Worm (Caenorhabditis elegans) whole organism, mixed stage, embryonic: ENCODE measurements around the gene Y45G5AM.9.

Source experiments
- ces-1 ChIP-seq: fragments of 150-350 bp; optimal IDR thresholded peaks from 2 replicates; lab custom pipeline; 2014; ENCODE audit warnings: missing biosample characterization, missing genetic modification reagents, missing genetic modification characterization
- elt-1 ChIP-seq: sonication (generic microtip); optimal IDR thresholded peaks from 2 replicates; lab custom pipeline; 2017; ENCODE audit warnings: missing genetic modification characterization, mild to moderate bottlenecking, missing compliant biosample characterization, antibody characterized with exemption, moderate library complexity, borderline replicate concordance; ENCODE audit not compliant: insufficient read depth
- elt-3 ChIP-seq: fragments of 150-350 bp; optimal IDR thresholded peaks from 2 replicates; lab custom pipeline; 2014; ENCODE audit warnings: missing biosample characterization, missing genetic modification characterization
- lin-13 ChIP-seq: fragments of 150-350 bp; optimal IDR thresholded peaks from 2 replicates; lab custom pipeline; 2014; ENCODE audit warnings: missing biosample characterization, missing genetic modification characterization
- mab-5 ChIP-seq: fragments of 150-350 bp; optimal IDR thresholded peaks from 2 replicates; lab custom pipeline; 2014; ENCODE audit warnings: missing biosample characterization, missing genetic modification characterization
- mep-1 ChIP-seq: fragments of 150-350 bp; optimal IDR thresholded peaks from 2 replicates; lab custom pipeline; 2017; ENCODE audit warnings: missing biosample characterization, missing genetic modification reagents, missing genetic modification characterization, inconsistent platforms
- nhr-12 ChIP-seq: fragments of 150-350 bp; optimal IDR thresholded peaks from 2 replicates; lab custom pipeline; 2014; ENCODE audit warnings: missing biosample characterization, missing genetic modification characterization
- snpc-4 ChIP-seq: fragments of 150-350 bp; optimal IDR thresholded peaks from 2 replicates; lab custom pipeline; 2014; ENCODE audit warnings: missing biosample characterization, missing genetic modification characterization
- sptf-1 ChIP-seq: sonication (generic microtip); optimal IDR thresholded peaks from 2 replicates; lab custom pipeline; 2017; ENCODE audit warnings: mild to moderate bottlenecking, missing genetic modification characterization, moderate library complexity, missing compliant biosample characterization
- unc-120 ChIP-seq: sonication (generic microtip); optimal IDR thresholded peaks from 2 replicates; lab custom pipeline; 2017; ENCODE audit warnings: missing genetic modification characterization, missing compliant biosample characterization; ENCODE audit not compliant: poor library complexity, severe bottlenecking
- unc-62 ChIP-seq: fragments of 150-350 bp; optimal IDR thresholded peaks from 2 replicates; lab custom pipeline; 2014; ENCODE audit warnings: missing biosample characterization, missing genetic modification reagents, missing genetic modification characterization
- ztf-11 ChIP-seq: fragments of 150-350 bp; optimal IDR thresholded peaks from 2 replicates; lab custom pipeline; 2014; ENCODE audit warnings: missing biosample characterization, missing genetic modification characterization

DNA sequence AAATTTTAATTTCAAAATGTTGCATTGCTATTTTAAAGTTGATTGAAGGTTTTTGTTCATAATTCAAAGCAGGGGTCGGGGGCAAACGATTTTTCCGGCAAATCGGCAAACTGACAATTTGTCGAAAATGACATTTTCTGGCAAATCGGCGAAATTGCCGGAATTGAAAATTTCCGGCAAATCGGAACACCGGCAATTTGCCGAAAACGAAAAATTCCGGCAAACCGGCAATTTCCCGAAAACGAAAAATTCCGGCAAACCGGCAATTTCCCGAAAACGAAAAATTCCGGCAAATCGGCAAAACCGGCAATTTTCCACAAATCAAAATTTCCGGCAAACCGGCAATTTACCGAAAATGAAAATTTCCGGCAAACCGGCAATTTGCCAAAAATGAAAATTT lies 4.2 kb downstream of the Y45G5AM.9 start:
- TF ChIP-seq unc-62 (GFP tag; lab: Kevin White, UChicago): no peak
- no peak for TF ChIP-seq ces-1 (GFP tag; lab: Kevin White, UChicago)
- TF ChIP-seq snpc-4 (tag; lab: Kevin White, UChicago): no peak
- TF ChIP-seq mep-1 (tag; lab: Kevin White, UChicago): no peak
- TF ChIP-seq sptf-1 (tag; lab: Kevin White, UChicago): no peak
- no peak for TF ChIP-seq elt-1 (tag; lab: Kevin White, UChicago)
- TF ChIP-seq mab-5 (tag; lab: Kevin White, UChicago): no peak
- TF ChIP-seq elt-3 (tag; lab: Kevin White, UChicago): no peak
- no peak for TF ChIP-seq lin-13 (tag; lab: Kevin White, UChicago)
- TF ChIP-seq nhr-12 (tag; lab: Kevin White, UChicago): no peak
- TF ChIP-seq unc-120: no peak
- no peak for TF ChIP-seq ztf-11 (tag; lab: Kevin White, UChicago)
